Worm (Caenorhabditis elegans): ENCODE results near the gene dct-17.

ce11 chrV:13775529-13775928 is 44.9 kb upstream of the dct-17 start, which contains the start of gene F53C11.1:
- no peak for TF ChIP-seq him-1 (tag; optimal IDR thresholded peaks at IDR 0.05)
- no peak for TF ChIP-seq dao-5 (tag; optimal IDR thresholded peaks at IDR 0.05)
- no peak for TF ChIP-seq W03F9.2 (tag; optimal IDR thresholded peaks at IDR 0.05)
